Worm (Caenorhabditis elegans) whole organism, L3 larva: ENCODE measurements around the gene F19C7.4.

Experiments
- ama-1 ChIP-seq: fragments of 150-350 bp; optimal IDR thresholded peaks from 2 replicates; lab custom pipeline; 2018
- ceh-16 ChIP-seq: sonication (generic microtip); optimal IDR thresholded peaks from 2 replicates; lab custom pipeline; 2017; ENCODE audit warnings: missing biosample characterization, missing genetic modification characterization
- ceh-9 ChIP-seq: sonication (generic microtip); optimal IDR thresholded peaks from 2 replicates; lab custom pipeline; 2018; ENCODE audit warnings: missing biosample characterization, missing genetic modification characterization
- daf-12 ChIP-seq: fragments of 150-350 bp; optimal IDR thresholded peaks from 2 replicates; lab custom pipeline; 2014; ENCODE audit warnings: missing biosample characterization, missing genetic modification reagents, missing genetic modification characterization
- elt-3 ChIP-seq, 3 experiments: fragments of 150-350 bp in 1 of 3; sonication (generic microtip) in 2 of 3; optimal IDR thresholded peaks; 2 replicates in 2 of 3; 4 replicates in 1 of 3; lab custom pipeline; 2014 to 2017; ENCODE audit warnings: missing biosample characterization in 3 of 3, missing genetic modification characterization in 3 of 3
- fkh-2 ChIP-seq: fragments of 150-350 bp; optimal IDR thresholded peaks from 2 replicates; lab custom pipeline; 2014; ENCODE audit warnings: missing biosample characterization, missing genetic modification reagents, missing genetic modification characterization
- fos-1 ChIP-seq: fragments of 150-350 bp; optimal IDR thresholded peaks from 2 replicates; lab custom pipeline; 2014; ENCODE audit warnings: missing biosample characterization, missing genetic modification characterization
- jun-1 ChIP-seq: fragments of 150-350 bp; optimal IDR thresholded peaks from 2 replicates; lab custom pipeline; 2014; ENCODE audit warnings: missing biosample characterization, missing genetic modification reagents, missing genetic modification characterization
- lin-39 ChIP-seq: fragments of 150-350 bp; optimal IDR thresholded peaks from 2 replicates; lab custom pipeline; 2018; ENCODE audit warnings: missing biosample characterization, missing genetic modification reagents, missing genetic modification characterization
- mdl-1 ChIP-seq: fragments of 150-350 bp; optimal IDR thresholded peaks from 2 replicates; lab custom pipeline; 2014; ENCODE audit warnings: missing biosample characterization, missing genetic modification characterization
- mml-1 ChIP-seq: fragments of 150-350 bp; sonication (generic microtip); optimal IDR thresholded peaks from 3 replicates; lab custom pipeline; 2014; ENCODE audit warnings: missing biosample characterization, missing genetic modification characterization
- nfya-1 ChIP-seq: sonication (generic microtip); optimal IDR thresholded peaks from 2 replicates; lab custom pipeline; 2017; ENCODE audit warnings: missing genetic modification characterization, mild to moderate bottlenecking, missing compliant biosample characterization, antibody characterized with exemption, moderate library complexity; ENCODE audit not compliant: insufficient read depth
- nhr-11 ChIP-seq: fragments of 150-350 bp; optimal IDR thresholded peaks from 2 replicates; lab custom pipeline; 2014; ENCODE audit warnings: missing biosample characterization, missing genetic modification characterization
- nhr-25 ChIP-seq: sonication (generic microtip); optimal IDR thresholded peaks from 2 replicates; lab custom pipeline; 2017; ENCODE audit warnings: missing biosample characterization, missing genetic modification characterization
- nhr-28 ChIP-seq: fragments of 150-350 bp; optimal IDR thresholded peaks from 2 replicates; lab custom pipeline; 2014; ENCODE audit warnings: missing biosample characterization, missing genetic modification characterization
- pha-4 ChIP-seq: fragments of 150-350 bp; optimal IDR thresholded peaks from 2 replicates; lab custom pipeline; 2014; ENCODE audit warnings: missing biosample characterization, missing genetic modification reagents, missing genetic modification characterization
- skn-1 ChIP-seq: fragments of 150-350 bp; optimal IDR thresholded peaks from 2 replicates; lab custom pipeline; 2014; ENCODE audit warnings: missing biosample characterization, missing genetic modification characterization
- snpc-4 ChIP-seq: fragments of 150-350 bp; optimal IDR thresholded peaks from 2 replicates; lab custom pipeline; 2014; ENCODE audit warnings: missing biosample characterization, missing genetic modification characterization
- unc-62 ChIP-seq: fragments of 150-350 bp; sonication (generic microtip); optimal IDR thresholded peaks from 4 replicates; lab custom pipeline; 2014; ENCODE audit warnings: missing biosample characterization, missing genetic modification reagents, missing genetic modification characterization
- ztf-11 ChIP-seq: fragments of 150-350 bp; optimal IDR thresholded peaks from 2 replicates; lab custom pipeline; 2014; ENCODE audit warnings: missing biosample characterization, missing genetic modification characterization

Gene F19C7.4

ce11 chrIV:4652365-4652844 lies 49.7 kb downstream of the F19C7.4 start, which contains the start of gene F29B9.5:
TSS of gene F29B9.5 (plus strand) at chrIV:4652415.
- no peak for TF ChIP-seq ceh-9
- TF ChIP-seq fos-1 (tag; lab: Kevin White, UChicago) = no peak
- peak; percentile 78 for TF ChIP-seq ama-1 (lab: Kevin White, UChicago)

DNA sequence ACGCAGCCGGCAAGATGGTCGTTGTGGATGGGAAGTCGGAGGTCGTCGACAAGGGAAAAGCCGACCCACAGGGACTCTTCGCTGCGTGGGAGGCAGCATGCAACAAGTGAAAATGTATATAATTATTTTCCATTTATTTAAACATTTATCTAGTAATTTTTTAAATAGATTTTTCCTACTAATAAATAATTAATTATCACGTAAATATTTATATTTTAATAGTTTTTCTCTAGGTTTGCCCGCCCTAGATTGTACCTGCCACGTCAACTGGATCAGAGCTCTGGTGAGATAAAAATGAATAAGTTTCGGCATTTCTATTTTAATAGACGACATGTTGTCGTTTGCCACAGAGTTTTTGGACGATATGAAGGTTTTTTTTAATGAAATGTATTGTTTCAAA lies 50.3 kb downstream of the F19C7.4 start, which contains the start of gene psr-1:
Gene psr-1, plus strand, starts transcription at position 301 of the 400 bp plus-strand sequence.
- TF ChIP-seq fkh-2 (no peak), daf-12 (tag; lab: Kevin White, UChicago) (no peak), jun-1 (tag; lab: Kevin White, UChicago) (no peak), skn-1 (no peak), nhr-28 (tag; lab: Kevin White, UChicago) (no peak), ceh-16 (tag; lab: Kevin White, UChicago) (no peak), nfya-1 (tag; lab: Kevin White, UChicago) (no peak)

- TF ChIP-seq mml-1 (tag; lab: Kevin White, UChicago) (no peak), unc-62 (GFP tag; lab: Kevin White, UChicago) (no peak), ztf-11 (tag; lab: Kevin White, UChicago) (no peak), elt-3 (tag; optimal IDR thresholded peaks at IDR 0.05; lab: Kevin White, UChicago) (no peak), lin-39 (no peak), snpc-4 (tag; lab: Kevin White, UChicago) (no peak), nhr-25 (tag; lab: Kevin White, UChicago) (no peak), ama-1 (lab: Kevin White, UChicago) (no peak), nhr-11 (tag; lab: Kevin White, UChicago) (no peak), fos-1 (tag; lab: Kevin White, UChicago) (no peak), daf-12 (tag; lab: Kevin White, UChicago) (no peak), pha-4 (tag; lab: Kevin White, UChicago) (no peak), jun-1 (tag; lab: Kevin White, UChicago) (no peak), mdl-1 (tag; lab: Kevin White, UChicago) (no peak)
Measured at ce11 chrIV:4653708-4654107, 51.0 kb downstream of the F19C7.4 start.
